Worm (Caenorhabditis elegans): ENCODE results near the gene B0507.6.

The B0507.6 gene

ce11 chrV:8762861-8763260 is 16.9 kb downstream of the B0507.6 start, which contains the start of gene B0507.8:
Gene B0507.8, minus strand, starts transcription at chrV:8762961.
- no peak for TF ChIP-seq unc-62 (GFP tag; optimal IDR thresholded peaks at IDR 0.05)

ce11 chrV:8765938-8766337 is 20.0 kb downstream of the B0507.6 start, which contains the start of gene B0507.9:
Gene B0507.9, minus strand, starts transcription at chrV:8766038.
- no peak for TF ChIP-seq unc-62 (GFP tag; optimal IDR thresholded peaks at IDR 0.05)

ce11 chrV:8767041-8767440 is 21.1 kb downstream of the B0507.6 start:
- no peak for TF ChIP-seq unc-62 (GFP tag; optimal IDR thresholded peaks at IDR 0.05)

ce11 chrV:8767493-8767892 is 21.5 kb downstream of the B0507.6 start:
- no peak for TF ChIP-seq unc-62 (GFP tag; optimal IDR thresholded peaks at IDR 0.05)

- no peak for TF ChIP-seq unc-62 (GFP tag; optimal IDR thresholded peaks at IDR 0.05)
These were observed 22.6 kb downstream of the B0507.6 start, which contains the start of gene B0507.3 for ce11 chrV:8768481-8768959. Gene B0507.3, plus strand, starts transcription at chrV:8768909.

ce11 chrV:8769154-8769553 is 23.2 kb downstream of the B0507.6 start:
- no peak for TF ChIP-seq unc-62 (GFP tag; optimal IDR thresholded peaks at IDR 0.05)

ce11 chrV:8771599-8771998 is 25.6 kb downstream of the B0507.6 start, which contains the start of gene srx-115:
Gene srx-115, plus strand, starts transcription at chrV:8771899.
- no peak for TF ChIP-seq unc-62 (GFP tag; optimal IDR thresholded peaks at IDR 0.05)

ce11 chrV:8773826-8774382 is 27.9 kb downstream of the B0507.6 start, which contains the start of gene B0507.2:
Gene B0507.2, plus strand, starts transcription at chrV:8774332.
- TF ChIP-seq unc-62 (GFP tag; optimal IDR thresholded peaks at IDR 0.05), result no peak

ce11 chrV:8776270-8776669 is 30.3 kb downstream of the B0507.6 start, which contains the start of gene B0507.1:
Gene B0507.1, plus strand, starts transcription at chrV:8776570.
- no peak for TF ChIP-seq unc-62 (GFP tag; optimal IDR thresholded peaks at IDR 0.05)

- TF ChIP-seq unc-62 (GFP tag; optimal IDR thresholded peaks at IDR 0.05), result no peak
These were observed 35.2 kb downstream of the B0507.6 start for ce11 chrV:8781164-8781563.

- no peak for TF ChIP-seq unc-62 (GFP tag; optimal IDR thresholded peaks at IDR 0.05)
These were observed 36.2 kb downstream of the B0507.6 start for ce11 chrV:8782112-8782511.

ce11 chrV:8784485-8784884 is 38.5 kb downstream of the B0507.6 start:
- no peak for TF ChIP-seq unc-62 (GFP tag; optimal IDR thresholded peaks at IDR 0.05)

ce11 chrV:8785526-8785925 is 39.6 kb downstream of the B0507.6 start:
- no peak for TF ChIP-seq unc-62 (GFP tag; optimal IDR thresholded peaks at IDR 0.05)

- TF ChIP-seq unc-62 (GFP tag; optimal IDR thresholded peaks at IDR 0.05), result no peak
These were observed 40.3 kb downstream of the B0507.6 start, which contains the start of gene sup-37 for ce11 chrV:8786245-8786644. Gene sup-37, plus strand, starts transcription at chrV:8786545.

- TF ChIP-seq unc-62 (GFP tag; optimal IDR thresholded peaks at IDR 0.05), result no peak
These were observed 43.4 kb downstream of the B0507.6 start for ce11 chrV:8789345-8789744.

- no peak for TF ChIP-seq unc-62 (GFP tag; optimal IDR thresholded peaks at IDR 0.05)
These were observed 46.9 kb downstream of the B0507.6 start for ce11 chrV:8792814-8793213.

- TF ChIP-seq unc-62 (GFP tag; optimal IDR thresholded peaks at IDR 0.05), result no peak
These were observed 49.5 kb downstream of the B0507.6 start for ce11 chrV:8795499-8795898.

- no peak for TF ChIP-seq unc-62 (GFP tag; optimal IDR thresholded peaks at IDR 0.05)
These were observed 50.3 kb downstream of the B0507.6 start for ce11 chrV:8796246-8796645.

Measured in whole organism, dauer.